Fruit fly (Drosophila melanogaster) whole organism, embryonic: ENCODE data around the gene KdelR.
A peak's percentile ranks its signal among the peaks of the same experiment; 100 is the strongest.

ENCODE experiments used
- Aef1 ChIP-seq: fragments of 200-800 bp; sonication (Bioruptor generic); IDR thresholded peaks from 3 replicates; pipeline ENCODE4 v1.3.6; 2022; ENCODE audit warnings: missing biosample characterization, missing genetic modification characterization
- CG10959 ChIP-seq: fragments of 200-800 bp; sonication (Bioruptor generic); IDR thresholded peaks from 2 replicates; pipeline ENCODE4 v1.3.6; 2022; ENCODE audit warnings: missing biosample characterization, missing genetic modification characterization
- CG10979 ChIP-seq: fragments of 200-800 bp; sonication (Bioruptor generic); optimal IDR thresholded peaks from 2 replicates; lab custom pipeline; 2018; ENCODE audit warnings: missing biosample characterization, mild to moderate bottlenecking, missing genetic modification characterization, moderate library complexity
- CG11085 ChIP-seq: fragments of 200-800 bp; sonication (Bioruptor generic); IDR thresholded peaks from 2 replicates; pipeline ENCODE4 v1.3.6; 2022; ENCODE audit warnings: missing biosample characterization, missing genetic modification characterization
- CG12236 ChIP-seq: fragments of 200-800 bp; sonication (Bioruptor generic); optimal IDR thresholded peaks from 2 replicates; lab custom pipeline; 2016; ENCODE audit warnings: missing biosample characterization, missing genetic modification characterization
- CG13296 ChIP-seq: fragments of 200-800 bp; sonication (Bioruptor generic); optimal IDR thresholded peaks from 3 replicates; lab custom pipeline; 2018; ENCODE audit warnings: missing biosample characterization, mild to moderate bottlenecking, missing genetic modification characterization
- CG13424 ChIP-seq: fragments of 200-800 bp; sonication (Bioruptor generic); optimal IDR thresholded peaks from 2 replicates; lab custom pipeline; 2019; ENCODE audit warnings: missing biosample characterization, mild to moderate bottlenecking, missing genetic modification characterization, moderate library complexity
- CG14965 ChIP-seq: fragments of 200-800 bp; sonication (Bioruptor generic); optimal IDR thresholded peaks from 2 replicates; lab custom pipeline; 2016; ENCODE audit warnings: missing biosample characterization, missing genetic modification characterization, borderline replicate concordance
- CG17568 ChIP-seq: fragments of 200-800 bp; sonication (Bioruptor generic); optimal IDR thresholded peaks from 2 replicates; lab custom pipeline; 2018; ENCODE audit warnings: missing biosample characterization, mild to moderate bottlenecking, missing genetic modification characterization, moderate library complexity
- CG17912 ChIP-seq: fragments of 200-800 bp; sonication (Bioruptor generic); optimal IDR thresholded peaks from 2 replicates; lab custom pipeline; 2018; ENCODE audit warnings: missing biosample characterization, mild to moderate bottlenecking, missing genetic modification characterization
- CG18476 ChIP-seq: fragments of 200-800 bp; sonication (Bioruptor generic); optimal IDR thresholded peaks from 2 replicates; lab custom pipeline; 2016; ENCODE audit warnings: missing biosample characterization, mild to moderate bottlenecking, missing genetic modification characterization
- CG2116 ChIP-seq: fragments of 200-800 bp; sonication (Bioruptor generic); optimal IDR thresholded peaks from 3 replicates; lab custom pipeline; 2018; ENCODE audit warnings: missing biosample characterization, mild to moderate bottlenecking, missing genetic modification characterization
- CG2120 ChIP-seq: fragments of 200-800 bp; sonication (Bioruptor generic); optimal IDR thresholded peaks from 3 replicates; lab custom pipeline; 2016; ENCODE audit warnings: missing biosample characterization, missing genetic modification characterization
- CG2202 ChIP-seq: fragments of 200-800 bp; sonication (Bioruptor generic); optimal IDR thresholded peaks from 2 replicates; lab custom pipeline; 2018; ENCODE audit warnings: missing biosample characterization, mild to moderate bottlenecking, missing genetic modification characterization
- CG2712 ChIP-seq: fragments of 200-800 bp; optimal IDR thresholded peaks from 3 replicates; lab custom pipeline; 2019; ENCODE audit warnings: missing biosample characterization, mild to moderate bottlenecking, missing genetic modification characterization, moderate library complexity
- CG33557 ChIP-seq: fragments of 200-800 bp; sonication (Bioruptor generic); optimal IDR thresholded peaks from 2 replicates; lab custom pipeline; 2019; ENCODE audit warnings: missing biosample characterization, mild to moderate bottlenecking, missing genetic modification characterization, moderate library complexity
- CG34224 ChIP-seq: fragments of 200-800 bp; sonication (Bioruptor generic); IDR thresholded peaks from 3 replicates; pipeline ENCODE4 v1.3.6; 2022; ENCODE audit warnings: missing biosample characterization, missing genetic modification characterization; ENCODE audit not compliant: partially characterized antibody
- CG3838 ChIP-seq: fragments of 200-800 bp; sonication (Bioruptor generic); optimal IDR thresholded peaks from 3 replicates; lab custom pipeline; 2016; ENCODE audit warnings: missing biosample characterization, missing genetic modification characterization
- CG5245 ChIP-seq: fragments of 200-800 bp; sonication (Bioruptor generic); optimal IDR thresholded peaks from 3 replicates; lab custom pipeline; 2016; ENCODE audit warnings: missing biosample characterization, missing genetic modification characterization
- CG7271 ChIP-seq: fragments of 200-800 bp; sonication (Bioruptor generic); optimal IDR thresholded peaks from 2 replicates; lab custom pipeline; 2018; ENCODE audit warnings: missing biosample characterization, mild to moderate bottlenecking, missing genetic modification characterization, moderate library complexity
- CG7839 ChIP-seq: fragments of 200-800 bp; sonication (Bioruptor generic); optimal IDR thresholded peaks from 3 replicates; lab custom pipeline; 2018; ENCODE audit warnings: missing biosample characterization, mild to moderate bottlenecking, missing genetic modification characterization, moderate library complexity
- CG8089 ChIP-seq: fragments of 200-800 bp; sonication (Bioruptor generic); optimal IDR thresholded peaks from 3 replicates; lab custom pipeline; 2016; ENCODE audit warnings: missing biosample characterization, missing genetic modification characterization
- CG9215 ChIP-seq: fragments of 200-800 bp; sonication (Bioruptor generic); IDR thresholded peaks from 2 replicates; pipeline ENCODE4 v1.3.6; 2022; ENCODE audit warnings: missing biosample characterization, missing genetic modification characterization
- CTCF ChIP-seq: fragments of 200-800 bp; sonication (Bioruptor generic); optimal IDR thresholded peaks from 2 replicates; lab custom pipeline; 2017; ENCODE audit warnings: missing biosample characterization, mild to moderate bottlenecking, missing genetic modification characterization, moderate library complexity
- D ChIP-seq, 2 experiments: fragments of 200-800 bp in 1 of 2; fragments of >200 bp in 1 of 2; sonication (Bioruptor generic) in 1 of 2; optimal IDR thresholded peaks; 2 replicates in 1 of 2; 3 replicates in 1 of 2; lab custom pipeline; 2017; ENCODE audit warnings: mild to moderate bottlenecking in 1 of 2, missing biosample characterization in 1 of 2, missing genetic modification characterization in 1 of 2, missing genetic modification reagents in 1 of 2
- D19B ChIP-seq: fragments of 200-800 bp; sonication (Bioruptor generic); optimal IDR thresholded peaks from 2 replicates; lab custom pipeline; 2017; ENCODE audit warnings: missing biosample characterization, mild to moderate bottlenecking, missing genetic modification characterization
- Dad ChIP-seq: fragments of 200-800 bp; sonication (Bioruptor generic); optimal IDR thresholded peaks from 3 replicates; lab custom pipeline; 2016; ENCODE audit warnings: missing biosample characterization, missing genetic modification characterization
- Ets65A ChIP-seq: fragments of 200-800 bp; sonication (Bioruptor generic); peaks from one replicate; lab custom pipeline; 2016; ENCODE audit warnings: missing biosample characterization, missing genetic modification characterization
- Ets97D ChIP-seq: fragments of 200-800 bp; sonication (Bioruptor generic); optimal IDR thresholded peaks from 3 replicates; lab custom pipeline; 2016; ENCODE audit warnings: missing biosample characterization, missing genetic modification characterization
- Gug ChIP-seq: fragments of 200-800 bp; sonication (Bioruptor generic); IDR thresholded peaks from 4 replicates; pipeline ENCODE4 v1.3.6; 2022; ENCODE audit warnings: missing biosample characterization, missing genetic modification characterization
- HLHmδ ChIP-seq: fragments of 200-800 bp; sonication (Bioruptor generic); optimal IDR thresholded peaks from 2 replicates; lab custom pipeline; 2018; ENCODE audit warnings: missing biosample characterization, mild to moderate bottlenecking, missing genetic modification characterization, moderate library complexity
- HmgZ ChIP-seq: fragments of 200-800 bp; sonication (Bioruptor generic); optimal IDR thresholded peaks from 2 replicates; lab custom pipeline; 2018; ENCODE audit warnings: missing biosample characterization, mild to moderate bottlenecking, missing genetic modification characterization
- Poxn ChIP-seq: fragments of 200-800 bp; sonication (Bioruptor generic); IDR thresholded peaks from 2 replicates; pipeline ENCODE4 v1.3.6; 2022; ENCODE audit warnings: missing biosample characterization, missing genetic modification characterization
- ase ChIP-seq: fragments of 200-800 bp; sonication (Bioruptor generic); IDR thresholded peaks from 3 replicates; pipeline ENCODE4 v1.3.6; 2022; ENCODE audit warnings: missing biosample characterization, missing genetic modification characterization
- az2 ChIP-seq: fragments of 200-800 bp; sonication (Bioruptor generic); optimal IDR thresholded peaks from 3 replicates; lab custom pipeline; 2016; ENCODE audit warnings: missing biosample characterization, missing genetic modification characterization
- dpn ChIP-seq, 2 experiments: fragments of 200-800 bp; sonication (Bioruptor generic); optimal IDR thresholded peaks; 3 replicates each; lab custom pipeline; 2016; ENCODE audit warnings: missing biosample characterization in 2 of 2, missing genetic modification characterization in 2 of 2
- en ChIP-seq: fragments of 200-800 bp; sonication (Bioruptor generic); optimal IDR thresholded peaks from 2 replicates; lab custom pipeline; 2016; ENCODE audit warnings: missing biosample characterization, missing genetic modification characterization
- ewg ChIP-seq: fragments of 200-800 bp; sonication (Bioruptor generic); optimal IDR thresholded peaks from 3 replicates; lab custom pipeline; 2017; ENCODE audit warnings: mild to moderate bottlenecking, missing biosample characterization, missing genetic modification reagents, missing genetic modification characterization
- gem ChIP-seq: fragments of 200-800 bp; sonication (Bioruptor generic); optimal IDR thresholded peaks from 2 replicates; lab custom pipeline; 2019; ENCODE audit warnings: missing biosample characterization, mild to moderate bottlenecking, missing genetic modification characterization, moderate library complexity
- her ChIP-seq: fragments of 200-800 bp; sonication (Bioruptor generic); optimal IDR thresholded peaks from 2 replicates; lab custom pipeline; 2016; ENCODE audit warnings: missing biosample characterization, missing genetic modification characterization
- ind ChIP-seq: fragments of 200-800 bp; sonication (Bioruptor generic); optimal IDR thresholded peaks from 3 replicates; lab custom pipeline; 2016; ENCODE audit warnings: missing biosample characterization, missing genetic modification characterization
- jigr1 ChIP-seq: fragments of 200-800 bp; sonication (Bioruptor generic); IDR thresholded peaks from 3 replicates; pipeline ENCODE4 v1.3.6; 2022; ENCODE audit warnings: missing biosample characterization, missing genetic modification characterization
- jumu ChIP-seq: fragments of 200-800 bp; sonication (Bioruptor generic); optimal IDR thresholded peaks from 3 replicates; lab custom pipeline; 2016; ENCODE audit warnings: missing biosample characterization, missing genetic modification characterization
- nerfin-1 ChIP-seq: fragments of 200-800 bp; sonication (Bioruptor generic); optimal IDR thresholded peaks from 3 replicates; lab custom pipeline; 2019; ENCODE audit warnings: missing biosample characterization, mild to moderate bottlenecking, missing genetic modification characterization, moderate library complexity
- onecut ChIP-seq: fragments of 200-800 bp; sonication (Bioruptor generic); IDR thresholded peaks from 2 replicates; pipeline ENCODE4 v1.3.6; 2022; ENCODE audit warnings: missing biosample characterization, missing genetic modification characterization
- row ChIP-seq: fragments of 200-800 bp; sonication (Bioruptor generic); IDR thresholded peaks from 3 replicates; pipeline ENCODE4 v1.3.6; 2022; ENCODE audit warnings: missing biosample characterization, missing genetic modification characterization
- shn ChIP-seq: fragments of 200-800 bp; sonication (Bioruptor generic); optimal IDR thresholded peaks from 3 replicates; lab custom pipeline; 2016; ENCODE audit warnings: missing biosample characterization, missing genetic modification characterization
- sima ChIP-seq: fragments of 200-800 bp; sonication (Bioruptor generic); optimal IDR thresholded peaks from 2 replicates; lab custom pipeline; 2016; ENCODE audit warnings: missing biosample characterization, missing genetic modification characterization
- tgo ChIP-seq: fragments of 200-800 bp; sonication (Bioruptor generic); IDR thresholded peaks from 3 replicates; pipeline ENCODE4 v1.3.6; 2022; ENCODE audit warnings: missing biosample characterization, missing genetic modification characterization
- ttk ChIP-seq: fragments of 200-800 bp; sonication (Bioruptor generic); IDR thresholded peaks from 2 replicates; pipeline ENCODE4 v2.1.2; 2022; ENCODE audit warnings: missing biosample characterization, missing genetic modification characterization
- usp ChIP-seq: fragments of >200 bp; optimal IDR thresholded peaks from 2 replicates; lab custom pipeline; 2017; ENCODE audit warnings: missing biosample characterization, missing genetic modification characterization
- zen ChIP-seq: fragments of 200-800 bp; sonication (Bioruptor generic); optimal IDR thresholded peaks from 3 replicates; lab custom pipeline; 2018; ENCODE audit warnings: missing biosample characterization, mild to moderate bottlenecking, missing genetic modification characterization, moderate library complexity

Gene KdelR

DNA sequence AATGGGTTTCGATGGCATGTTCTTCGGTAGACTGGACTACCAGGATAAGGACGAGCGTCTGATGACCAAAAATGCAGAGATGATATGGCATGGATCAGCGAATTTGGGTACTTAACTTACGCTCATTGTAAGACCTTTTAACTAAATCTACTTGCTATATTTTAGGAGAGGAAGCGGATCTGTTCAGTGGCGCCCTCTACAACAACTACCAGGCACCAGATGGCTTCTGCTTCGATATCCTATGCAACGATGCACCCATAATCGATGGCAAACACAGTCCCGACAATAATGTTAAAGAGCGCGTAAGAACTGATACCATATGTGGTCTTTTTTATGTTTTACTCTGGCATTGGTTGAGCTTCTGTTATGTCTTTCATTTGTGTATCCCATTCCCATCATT, 32.3 kb downstream of the KdelR start:
- TF ChIP-seq D19B (no peak), CG17912 (GFP tag; lab: Kevin White, UChicago) (no peak), CG14965 (peak; percentile 88), sima (GFP tag; lab: Kevin White, UChicago) (no peak), CG2712 (tag; lab: Kevin White, UChicago) (no peak), shn (GFP tag; lab: Kevin White, UChicago) (no peak), HLHmδ (GFP tag; lab: Kevin White, UChicago) (no peak), dpn (GFP tag; optimal IDR thresholded peaks at IDR 0.05; lab: Kevin White, UChicago) (no peak), CG34224 (GFP tag; lab: Robert Waterston, UW) (no peak), CG11085 (GFP tag; lab: Robert Waterston, UW) (no peak), CTCF (GFP tag; lab: Kevin White, UChicago) (peak; percentile 80), CG2202 (tag; lab: Kevin White, UChicago) (no peak), CG10979 (peak; percentile 56), CG17568 (GFP tag; lab: Kevin White, UChicago) (no peak), CG13296 (GFP tag; lab: Kevin White, UChicago) (no peak), CG9215 (no peak), CG7839 (tag; lab: Kevin White, UChicago) (no peak), Aef1 (GFP tag; lab: Robert Waterston, UW) (no peak), Ets65A (GFP tag; lab: Kevin White, UChicago) (no peak), tgo (no peak), CG3838 (no peak)

DNA sequence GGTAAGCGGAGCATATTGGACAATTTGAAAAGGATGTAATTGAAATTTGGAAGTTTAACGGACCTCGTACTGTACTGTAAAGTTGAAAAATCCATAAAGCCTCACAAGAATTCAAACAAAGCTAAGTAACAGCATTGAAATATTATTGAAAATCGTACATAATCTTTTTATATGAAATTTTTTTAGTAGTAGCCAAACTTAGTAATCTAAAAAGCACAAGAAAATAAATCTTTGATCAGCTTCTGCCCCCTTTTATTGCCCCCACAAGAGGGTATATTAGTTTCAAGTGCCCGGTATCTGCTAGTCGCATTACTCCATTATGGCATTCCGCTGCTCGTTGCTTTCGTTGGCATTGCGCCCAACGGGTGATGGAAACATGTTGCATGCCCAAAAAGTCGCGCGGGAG, 40.2 kb downstream of the KdelR start:
- TF ChIP-seq onecut (GFP tag; lab: Robert Waterston, UW) (0 out of 2 replicates have a peak, but pooled peaks have one; percentile 15), CG8089 (GFP tag; lab: Kevin White, UChicago) (peak; percentile 22), CG12236 (GFP tag; lab: Kevin White, UChicago) (no peak), nerfin-1 (peak; percentile 50), row (GFP tag; lab: Robert Waterston, UW) (peak; percentile 75; the same call in 2 of the 3 replicates), D (optimal IDR thresholded peaks at IDR 0.05; lab: Kevin White, UChicago) (no peak), D (GFP tag; optimal IDR thresholded peaks at IDR 0.05; lab: Kevin White, UChicago) (peak; percentile 78), ewg (peak; percentile 55), Poxn (GFP tag; lab: Robert Waterston, UW) (no peak), zen (tag; lab: Kevin White, UChicago) (peak; percentile 16), HmgZ (no peak), gem (tag; lab: Kevin White, UChicago) (peak; percentile 73), CG13424 (peak; percentile 48), Dad (GFP tag; lab: Kevin White, UChicago) (peak; percentile 42), CG10959 (GFP tag; lab: Robert Waterston, UW) (no peak; the same call in 1 of the 2 replicates), CG2116 (peak; percentile 21), CG18476 (GFP tag; lab: Kevin White, UChicago) (peak; percentile 46), CG33557 (GFP tag; lab: Kevin White, UChicago) (peak; percentile 12), ttk (GFP tag; lab: Robert Waterston, UW) (peak; percentile 62), jumu (GFP tag; lab: Kevin White, UChicago) (peak; percentile 53), Gug (GFP tag; lab: Robert Waterston, UW) (peak; percentile 64; the same call in 3 of the 4 replicates), CG7271 (no peak), her (GFP tag; lab: Kevin White, UChicago) (no peak), Ets97D (peak; percentile 4), CG5245 (GFP tag; lab: Kevin White, UChicago) (peak; percentile 62), ind (peak; percentile 58), en (GFP tag; lab: Kevin White, UChicago) (peak; percentile 1), ase (GFP tag; lab: Robert Waterston, UW) (no peak), usp (GFP tag; lab: Kevin White, UChicago) (no peak), CG2120 (GFP tag; lab: Kevin White, UChicago) (peak; percentile 27), jigr1 (GFP tag; lab: Robert Waterston, UW) (0 out of 3 replicates have a peak, but pooled peaks have one; percentile 46), az2 (GFP tag; lab: Kevin White, UChicago) (peak; percentile 60)
